Worm (Caenorhabditis elegans): ENCODE results near the gene C18F10.2.

Gene C18F10.2

DNA sequence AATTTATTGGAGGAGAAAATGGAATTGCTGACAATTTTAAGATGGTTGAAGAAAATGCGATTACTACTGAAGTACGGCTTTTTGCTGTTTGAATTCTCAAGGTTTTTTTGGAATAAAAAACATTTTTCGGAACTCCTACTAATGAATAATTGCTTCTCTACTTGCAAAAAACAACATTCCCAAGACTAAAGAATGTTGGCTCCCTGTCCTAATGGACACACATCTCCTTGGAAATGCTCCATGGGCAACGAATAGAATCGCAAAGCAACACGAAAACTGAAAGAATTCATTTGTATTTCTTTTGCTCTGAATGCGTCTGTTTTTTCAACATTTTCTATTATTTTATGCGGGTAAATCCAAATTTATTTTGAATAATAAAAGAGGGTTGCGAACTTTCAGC, at the start of gene C18F10.2:
Gene C18F10.2 (plus strand): TSS at position 301 of the 400 bp plus-strand sequence.
- TF ChIP-seq unc-62 (GFP tag; optimal IDR thresholded peaks at IDR 0.05) = no peak

DNA sequence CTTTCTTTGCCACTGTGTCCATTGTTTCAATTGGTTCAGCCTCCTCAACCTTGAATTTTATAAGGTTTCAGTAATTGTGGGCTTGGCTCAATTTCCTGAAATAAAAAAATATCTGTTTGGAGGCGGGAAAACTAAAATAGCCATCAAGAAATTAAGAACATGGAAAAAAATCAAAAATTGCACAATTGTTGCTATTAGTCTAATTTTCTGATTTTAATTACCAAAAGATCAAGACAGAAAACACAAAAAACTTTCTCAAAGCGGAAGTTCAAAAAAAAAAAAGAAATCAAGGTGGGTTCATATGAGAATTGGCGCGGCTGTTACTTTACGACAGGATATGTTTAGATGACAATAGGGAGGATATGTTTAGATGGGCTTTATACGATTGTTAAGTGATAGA, 42.1 kb upstream of the C18F10.2 start, which contains the start of gene esyt-2:
Gene esyt-2 (minus strand): TSS at position 101 of the 400 bp plus-strand sequence.
- no peak for TF ChIP-seq unc-62 (GFP tag; optimal IDR thresholded peaks at IDR 0.05)

DNA sequence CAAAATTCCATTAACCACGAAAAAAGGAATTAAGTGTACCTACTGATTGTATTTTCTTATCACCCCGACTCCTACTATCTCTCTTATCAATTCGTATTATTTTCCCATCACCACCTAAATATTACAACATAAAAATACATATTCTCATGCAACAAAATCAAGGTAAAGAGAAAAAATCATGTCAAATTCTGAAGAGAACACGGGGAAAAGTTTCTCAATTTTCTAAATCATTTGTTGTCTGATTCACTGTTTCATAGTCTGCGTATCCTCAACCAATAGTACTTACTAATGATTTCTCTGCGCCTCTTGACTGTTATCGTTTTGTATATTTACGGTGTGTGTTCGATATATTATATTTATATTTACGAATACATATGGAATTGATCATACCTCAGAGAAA, 41.1 kb upstream of the C18F10.2 start:
- no peak for TF ChIP-seq unc-62 (GFP tag; optimal IDR thresholded peaks at IDR 0.05)

DNA sequence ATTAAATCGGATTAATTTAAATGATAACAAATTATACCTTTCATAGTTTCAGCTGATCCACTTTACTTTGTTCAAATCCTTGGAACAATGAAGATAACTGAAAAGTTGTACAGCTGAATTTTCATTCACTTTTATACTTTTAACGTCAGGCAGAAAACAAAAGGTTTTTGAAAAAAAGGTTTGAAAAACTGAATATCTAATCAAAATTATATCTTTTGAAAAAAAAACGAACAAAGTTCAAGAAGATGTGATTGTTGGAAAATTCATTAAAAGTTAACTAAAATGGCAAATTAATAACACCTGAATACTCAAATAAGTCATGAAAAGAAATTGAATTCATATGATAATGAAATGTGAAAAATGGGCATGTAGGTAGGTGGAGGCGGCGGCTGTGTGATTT, 36.3 kb upstream of the C18F10.2 start, which contains the start of gene T12A2.21:
Gene T12A2.21 (minus strand): TSS at position 101 of the 400 bp plus-strand sequence.
- TF ChIP-seq unc-62 (GFP tag; optimal IDR thresholded peaks at IDR 0.05) = no peak

DNA sequence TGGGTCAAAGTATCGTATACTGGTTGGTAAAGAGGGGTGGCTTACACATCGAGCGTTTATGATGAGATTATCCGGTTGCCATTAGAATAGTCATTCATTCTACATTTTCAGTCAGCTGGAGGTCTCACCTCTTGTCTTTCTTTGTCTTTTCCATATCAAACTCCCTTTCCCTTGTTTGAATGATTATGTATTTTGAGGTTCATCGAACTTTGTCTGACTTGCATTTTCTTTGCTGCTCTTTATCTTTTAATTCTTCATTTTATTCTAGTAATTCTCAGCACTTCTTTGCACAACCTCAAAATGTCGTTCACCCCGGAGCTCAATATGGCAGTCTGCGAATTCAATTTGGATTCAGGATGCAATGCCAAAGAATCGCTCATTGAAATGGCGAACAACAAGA, 32.4 kb upstream of the C18F10.2 start, which contains the start of gene T12A2.3:
Gene T12A2.3 (plus strand): TSS at position 301 of the 400 bp plus-strand sequence.
- TF ChIP-seq unc-62 (GFP tag; optimal IDR thresholded peaks at IDR 0.05) = no peak

DNA sequence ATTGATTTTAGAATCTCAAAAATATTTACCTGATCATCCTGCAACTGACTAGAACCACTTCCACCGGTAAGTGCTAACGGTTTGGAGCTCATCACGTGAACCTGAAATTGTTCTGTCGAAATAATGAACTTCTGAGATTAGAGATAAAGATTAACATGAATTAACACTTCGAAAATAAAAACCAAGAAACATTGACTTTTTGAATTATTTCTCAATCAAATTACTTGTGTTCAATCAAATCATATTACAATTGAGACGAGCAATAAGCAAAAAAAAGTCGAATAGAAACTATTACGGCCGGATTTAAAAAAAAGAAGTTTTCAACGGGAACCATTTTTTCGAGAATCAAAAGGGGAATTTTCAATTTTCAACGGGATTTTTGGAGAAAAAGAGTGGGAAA, 27.2 kb upstream of the C18F10.2 start, which contains the start of gene bcas-2:
Gene bcas-2 (minus strand): TSS at position 101 of the 400 bp plus-strand sequence.
- no peak for TF ChIP-seq unc-62 (GFP tag; optimal IDR thresholded peaks at IDR 0.05)

DNA sequence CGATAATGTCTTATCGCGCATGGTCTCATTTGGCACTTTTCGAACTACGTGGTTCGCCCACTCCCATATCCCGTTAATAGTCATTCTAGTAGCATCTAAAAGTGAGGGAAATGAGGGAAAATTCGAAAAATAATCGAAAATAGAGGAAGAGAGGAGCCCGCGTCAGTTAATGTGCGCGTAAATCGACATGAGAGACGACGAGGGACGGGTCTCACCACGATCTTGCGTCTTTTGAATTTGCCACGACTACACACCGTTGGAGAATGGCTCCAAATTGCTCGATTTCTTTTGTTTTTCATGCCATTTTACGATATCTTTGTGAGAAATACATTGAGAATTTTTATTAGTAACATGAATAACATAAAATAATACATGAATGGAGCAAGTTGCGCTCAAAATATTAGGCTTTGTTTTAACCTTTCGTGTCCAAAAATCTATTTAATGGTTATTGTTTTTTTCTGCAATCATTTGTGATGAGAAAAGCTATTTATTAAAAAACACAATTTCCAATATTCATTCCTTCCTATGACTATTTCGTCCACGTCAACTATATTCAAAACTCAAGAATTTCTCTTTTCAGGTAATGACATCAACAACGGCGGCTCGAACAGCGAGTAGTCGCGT, 24.8 kb upstream of the C18F10.2 start, which contains the start of the genes gen-1 and stt-3:
Gene gen-1 (minus strand): TSS at position 95 of the 624 bp plus-strand sequence.
Gene stt-3 (plus strand): TSS at position 574 of the 624 bp plus-strand sequence.
- TF ChIP-seq unc-62 (GFP tag; optimal IDR thresholded peaks at IDR 0.05) = no peak

DNA sequence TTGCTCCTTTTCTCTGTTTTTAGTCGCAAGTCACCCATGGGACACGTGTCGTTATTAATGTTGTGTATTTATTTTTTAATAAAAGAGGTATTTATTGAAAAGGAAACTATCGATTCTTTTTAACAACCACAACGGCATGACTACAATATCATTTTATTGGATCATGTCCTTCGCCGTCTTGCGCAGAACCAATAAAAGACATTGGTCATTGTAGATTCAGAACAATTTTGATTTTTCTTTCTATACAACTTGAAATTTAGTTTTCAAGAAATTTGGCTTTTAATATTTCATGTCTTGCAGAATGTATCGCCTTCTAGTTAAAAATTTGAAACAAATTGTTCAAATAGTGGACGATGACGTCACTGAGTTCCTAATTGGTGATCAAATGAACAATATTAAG, 21.5 kb upstream of the C18F10.2 start, which contains the start of gene amdh-1:
Gene amdh-1 (plus strand): TSS at position 301 of the 400 bp plus-strand sequence.
- TF ChIP-seq unc-62 (GFP tag; optimal IDR thresholded peaks at IDR 0.05) = no peak

DNA sequence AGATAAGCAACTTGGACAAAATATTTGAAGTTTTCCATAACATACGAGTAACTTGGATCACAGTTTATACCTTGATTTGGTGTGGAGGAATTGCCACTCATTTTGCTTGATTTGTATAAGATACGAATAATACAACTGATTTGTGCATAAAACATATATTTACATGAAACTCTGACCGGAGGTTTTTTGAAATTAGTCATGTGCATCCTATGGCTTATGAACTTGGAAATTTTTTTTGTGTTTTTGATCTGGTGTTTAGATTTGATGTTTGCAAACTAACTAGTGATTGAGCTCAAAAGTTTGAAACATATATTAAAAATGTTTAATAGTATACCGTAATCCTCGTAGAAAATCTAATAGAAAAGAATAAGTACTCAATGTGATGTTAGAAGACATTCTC, 18.2 kb upstream of the C18F10.2 start, which contains the start of gene srg-8:
Gene srg-8 (minus strand): TSS at position 101 of the 400 bp plus-strand sequence.
- TF ChIP-seq unc-62 (GFP tag; optimal IDR thresholded peaks at IDR 0.05) = no peak

DNA sequence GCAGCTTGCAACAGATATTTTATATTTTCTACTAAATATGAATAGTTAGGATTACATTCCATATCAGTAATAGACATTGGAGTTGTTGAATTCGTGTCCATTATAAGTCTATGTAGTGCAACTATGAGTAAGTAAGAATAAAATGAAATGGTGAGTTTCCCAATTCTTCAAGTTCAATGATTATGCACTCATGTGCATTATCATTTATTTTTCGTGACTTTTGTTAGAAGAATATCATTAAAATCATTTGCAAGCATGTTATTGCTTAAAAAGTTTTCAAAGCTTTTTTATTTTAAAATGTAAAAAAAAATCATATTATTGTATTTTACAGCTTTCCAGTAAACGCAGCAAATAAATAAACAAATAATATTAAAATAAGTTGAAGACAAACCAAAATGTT, 16.3 kb upstream of the C18F10.2 start, which contains the start of gene srg-9:
Gene srg-9 (minus strand): TSS at position 101 of the 400 bp plus-strand sequence.
- no peak for TF ChIP-seq unc-62 (GFP tag; optimal IDR thresholded peaks at IDR 0.05)

DNA sequence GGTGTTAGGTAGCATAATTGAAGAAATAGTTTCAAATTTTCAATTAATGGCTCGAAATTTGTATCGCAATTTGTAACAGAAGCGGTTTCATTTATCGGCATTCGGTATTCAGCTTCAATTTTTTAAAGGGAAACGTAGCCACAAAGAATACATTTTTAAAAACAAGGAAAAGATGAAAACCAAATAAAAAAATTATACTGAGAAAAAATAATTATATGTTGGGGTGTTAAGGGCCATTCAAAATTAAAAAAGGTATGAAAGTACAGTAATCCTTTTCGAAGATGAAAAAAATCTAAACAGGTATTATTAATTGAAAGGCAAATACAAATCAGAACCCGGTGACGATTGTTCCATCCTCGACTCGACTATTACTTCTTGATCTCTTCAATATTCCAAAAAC, 14.7 kb upstream of the C18F10.2 start, which contains the start of gene srg-1:
Gene srg-1 (minus strand): TSS at position 101 of the 400 bp plus-strand sequence.
- no peak for TF ChIP-seq unc-62 (GFP tag; optimal IDR thresholded peaks at IDR 0.05)

DNA sequence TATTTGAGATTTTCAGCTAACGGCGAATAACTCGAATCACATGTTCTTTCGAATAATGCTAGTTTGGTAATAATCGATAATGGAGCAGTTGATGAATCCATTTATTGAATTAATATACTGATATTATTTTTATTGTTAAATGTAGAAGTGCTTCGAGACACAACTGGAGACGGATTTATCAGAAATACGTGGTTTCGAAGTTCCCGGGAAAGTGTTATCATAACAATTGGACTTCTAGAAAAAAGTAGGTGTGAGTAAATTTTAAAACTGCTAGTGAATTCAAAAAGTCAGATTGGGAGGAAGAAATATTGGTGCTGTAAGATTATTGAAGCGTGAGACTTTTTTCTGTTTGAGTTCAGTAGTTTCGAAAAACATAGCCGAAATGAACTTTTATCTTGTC, 12.9 kb upstream of the C18F10.2 start, which contains the start of gene srg-2:
Gene srg-2 (minus strand): TSS at position 101 of the 400 bp plus-strand sequence.
- TF ChIP-seq unc-62 (GFP tag; optimal IDR thresholded peaks at IDR 0.05) = no peak

DNA sequence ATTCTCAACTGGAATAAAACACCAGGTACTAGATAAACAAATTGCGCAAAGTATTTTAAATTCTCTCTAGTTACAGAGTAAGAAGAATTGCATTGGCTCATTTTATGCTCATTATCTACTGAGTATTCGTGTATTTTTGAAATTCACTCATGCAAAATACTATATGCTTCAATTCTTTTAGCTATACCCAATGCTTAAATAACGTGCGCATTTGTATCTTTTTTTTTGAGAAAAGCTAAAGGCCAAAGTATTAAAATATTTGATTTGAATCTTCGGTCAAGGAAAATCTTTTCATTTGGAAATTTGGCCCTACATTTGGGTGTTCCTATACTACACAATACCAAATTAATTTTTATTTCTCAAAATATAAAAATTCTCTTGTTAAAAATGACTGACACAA, 11.0 kb upstream of the C18F10.2 start, which contains the start of gene srg-4:
Gene srg-4 (minus strand): TSS at position 101 of the 400 bp plus-strand sequence.
- TF ChIP-seq unc-62 (GFP tag; optimal IDR thresholded peaks at IDR 0.05) = no peak

DNA sequence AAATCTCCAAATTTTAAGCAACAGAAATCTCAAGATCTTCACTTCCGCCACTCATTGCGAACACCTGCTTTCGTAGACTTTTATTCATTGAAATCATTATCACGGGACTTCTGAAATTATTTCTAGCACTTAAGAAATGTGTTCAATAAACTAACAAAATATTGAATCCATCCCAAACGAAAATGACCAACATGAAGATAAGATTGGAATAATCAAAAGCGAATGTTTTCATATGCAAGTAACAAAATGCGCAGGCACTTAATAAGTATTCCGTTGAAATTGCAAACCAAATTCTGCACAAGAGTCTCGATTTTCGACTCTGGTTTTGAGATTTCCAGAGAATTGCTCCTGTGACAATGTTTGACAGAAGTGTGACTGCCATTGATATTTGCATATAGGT, 8.5 kb upstream of the C18F10.2 start, which contains the start of gene srg-5:
Gene srg-5 (minus strand): TSS at position 101 of the 400 bp plus-strand sequence.
- no peak for TF ChIP-seq unc-62 (GFP tag; optimal IDR thresholded peaks at IDR 0.05)

DNA sequence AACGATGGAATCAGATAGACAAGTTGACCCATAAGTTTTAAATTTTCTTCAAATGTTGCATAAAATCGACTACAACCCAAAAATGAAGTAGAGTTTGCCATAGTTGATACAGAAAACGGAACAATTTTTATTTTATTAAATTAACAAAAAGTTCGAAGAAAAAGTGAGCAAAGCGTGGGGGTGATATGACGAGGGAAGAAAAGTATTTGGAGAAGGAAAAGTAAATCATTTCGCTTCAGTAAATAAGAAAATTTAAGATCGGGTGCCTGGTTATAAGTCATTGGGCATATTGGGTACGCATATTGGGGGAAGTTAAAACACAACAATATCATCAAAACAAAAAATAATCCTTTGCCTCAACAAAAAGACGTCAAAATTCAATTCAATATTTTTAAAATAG, 7.1 kb upstream of the C18F10.2 start, which contains the start of gene srg-6:
Gene srg-6 (minus strand): TSS at position 101 of the 400 bp plus-strand sequence.
- TF ChIP-seq unc-62 (GFP tag; optimal IDR thresholded peaks at IDR 0.05) = no peak

DNA sequence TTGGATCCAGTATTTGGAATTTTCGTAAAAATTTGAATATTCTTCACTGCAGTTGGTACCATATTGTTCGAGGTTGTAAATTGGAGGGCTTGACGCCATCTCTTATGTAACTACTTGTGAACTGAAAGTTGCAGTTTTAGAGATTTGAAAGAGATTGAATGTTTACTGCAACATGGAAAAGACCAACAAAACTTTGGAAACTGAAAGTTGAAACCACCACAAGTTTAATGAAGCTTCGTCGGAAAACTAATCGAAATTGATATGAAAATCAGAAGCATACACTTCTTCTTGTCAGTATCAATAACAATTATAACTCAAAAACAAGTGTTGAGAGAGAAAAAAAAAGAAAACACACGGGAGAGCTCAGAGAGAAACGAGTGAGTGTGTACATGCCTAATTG, 4.9 kb upstream of the C18F10.2 start, which contains the start of gene srg-7:
Gene srg-7 (minus strand): TSS at position 101 of the 400 bp plus-strand sequence.
- TF ChIP-seq unc-62 (GFP tag; optimal IDR thresholded peaks at IDR 0.05) = no peak
